Fruit fly (Drosophila melanogaster) whole organism, embryonic: ENCODE results near the gene Tsen2.

ENCODE experiments used
- Antp ChIP-seq: fragments of 200-800 bp; sonication (Bioruptor generic); optimal IDR thresholded peaks from 3 replicates; lab custom pipeline; 2016; ENCODE audit warnings: missing biosample characterization, missing genetic modification characterization
- Awh ChIP-seq: fragments of 200-800 bp; sonication (Bioruptor generic); IDR thresholded peaks from 2 replicates; pipeline ENCODE4, ENCODE4 v1.3.6; 2022; ENCODE audit warnings: missing biosample characterization, missing genetic modification characterization
- B-H2 ChIP-seq: fragments of 200-800 bp; sonication (Bioruptor generic); optimal IDR thresholded peaks from 2 replicates; lab custom pipeline; 2018; ENCODE audit warnings: missing biosample characterization, mild to moderate bottlenecking, missing genetic modification characterization
- CG10209 ChIP-seq: fragments of 200-800 bp; sonication (Bioruptor generic); optimal IDR thresholded peaks from 3 replicates; lab custom pipeline; 2017; ENCODE audit warnings: missing biosample characterization, mild to moderate bottlenecking, missing genetic modification characterization, missing genetic modification reagents
- CG10267 ChIP-seq: fragments of 200-800 bp; sonication (Bioruptor generic); optimal IDR thresholded peaks from 2 replicates; lab custom pipeline; 2018; ENCODE audit warnings: missing biosample characterization, mild to moderate bottlenecking, missing genetic modification characterization, moderate library complexity
- CG10321 ChIP-seq: fragments of 200-800 bp; sonication (Bioruptor generic); IDR thresholded peaks from 2 replicates; pipeline ENCODE4 v1.3.6; 2022; ENCODE audit warnings: missing biosample characterization, missing genetic modification characterization
- CG10654 ChIP-seq: fragments of 200-800 bp; sonication (Bioruptor generic); optimal IDR thresholded peaks from 2 replicates; lab custom pipeline; 2016; ENCODE audit warnings: missing biosample characterization, missing genetic modification characterization
- CG11247 ChIP-seq: fragments of 200-800 bp; sonication (Bioruptor generic); IDR thresholded peaks from 2 replicates; pipeline ENCODE4 v1.3.6; 2022; ENCODE audit warnings: missing biosample characterization, missing genetic modification characterization
- CG13296 ChIP-seq: fragments of 200-800 bp; sonication (Bioruptor generic); optimal IDR thresholded peaks from 3 replicates; lab custom pipeline; 2018; ENCODE audit warnings: missing biosample characterization, mild to moderate bottlenecking, missing genetic modification characterization
- CG14014 ChIP-seq: fragments of 200-800 bp; sonication (Bioruptor generic); IDR thresholded peaks from 2 replicates; pipeline ENCODE4 v1.3.6; 2022; ENCODE audit warnings: missing biosample characterization, missing genetic modification characterization
- CG1603 ChIP-seq: fragments of 200-800 bp; sonication (Bioruptor generic); optimal IDR thresholded peaks from 2 replicates; lab custom pipeline; 2019; ENCODE audit warnings: missing biosample characterization, mild to moderate bottlenecking, missing genetic modification characterization, moderate library complexity
- CG17385 ChIP-seq: fragments of 200-800 bp; sonication (Bioruptor generic); optimal IDR thresholded peaks from 3 replicates; lab custom pipeline; 2018; ENCODE audit warnings: missing biosample characterization, mild to moderate bottlenecking, missing genetic modification characterization
- CG18764 ChIP-seq: fragments of 200-800 bp; sonication (Bioruptor generic); optimal IDR thresholded peaks from 3 replicates; lab custom pipeline; 2016; ENCODE audit warnings: missing biosample characterization, missing genetic modification characterization
- CG2129 ChIP-seq: fragments of 200-800 bp; sonication (Bioruptor generic); IDR thresholded peaks from 2 replicates; pipeline ENCODE4 v1.3.6; 2022; ENCODE audit warnings: missing biosample characterization, missing genetic modification characterization; ENCODE audit not compliant: partially characterized antibody
- CG32772 ChIP-seq: fragments of 200-800 bp; sonication (Bioruptor generic); IDR thresholded peaks from 2 replicates; pipeline ENCODE4 v1.3.6; 2022; ENCODE audit warnings: missing biosample characterization, missing genetic modification characterization
- CG34376 ChIP-seq: fragments of 200-800 bp; sonication (Bioruptor generic); optimal IDR thresholded peaks from 2 replicates; lab custom pipeline; 2018; ENCODE audit warnings: missing biosample characterization, mild to moderate bottlenecking, missing genetic modification characterization
- CG3847 ChIP-seq: fragments of 200-800 bp; sonication (Bioruptor generic); IDR thresholded peaks from 2 replicates; pipeline ENCODE4 v1.3.6; 2022; ENCODE audit warnings: missing biosample characterization, missing genetic modification characterization
- CG4360 ChIP-seq: fragments of 200-800 bp; sonication (Bioruptor generic); IDR thresholded peaks from 2 replicates; pipeline ENCODE4 v1.3.6; 2022; ENCODE audit warnings: missing biosample characterization, missing genetic modification characterization
- CG4820 ChIP-seq: fragments of 200-800 bp; sonication (Bioruptor generic); optimal IDR thresholded peaks from 3 replicates; lab custom pipeline; 2016; ENCODE audit warnings: missing biosample characterization, missing genetic modification characterization
- CG5180 ChIP-seq: fragments of 200-800 bp; sonication (Bioruptor generic); optimal IDR thresholded peaks from 3 replicates; lab custom pipeline; 2017; ENCODE audit warnings: missing biosample characterization, missing genetic modification characterization, mild to moderate bottlenecking, moderate library complexity, missing genetic modification reagents
- CG6272 ChIP-seq: fragments of 200-800 bp; sonication (Bioruptor generic); IDR thresholded peaks from 2 replicates; pipeline ENCODE4 v1.3.6; 2022; ENCODE audit warnings: missing biosample characterization, missing genetic modification characterization
- CG6683 ChIP-seq: fragments of 200-800 bp; sonication (Bioruptor generic); optimal IDR thresholded peaks from 2 replicates; lab custom pipeline; 2017; ENCODE audit warnings: missing biosample characterization, mild to moderate bottlenecking, missing genetic modification characterization, missing genetic modification reagents
- CG6689 ChIP-seq: fragments of 200-800 bp; sonication (Bioruptor generic); IDR thresholded peaks from 2 replicates; pipeline ENCODE4 v1.3.6; 2022; ENCODE audit warnings: missing biosample characterization, missing genetic modification characterization
- CG6765 ChIP-seq: fragments of 200-800 bp; sonication (Bioruptor generic); optimal IDR thresholded peaks from 3 replicates; lab custom pipeline; 2017; ENCODE audit warnings: missing biosample characterization, mild to moderate bottlenecking, missing genetic modification characterization
- CG7786 ChIP-seq: fragments of 200-800 bp; sonication (Bioruptor generic); optimal IDR thresholded peaks from 2 replicates; lab custom pipeline; 2016; ENCODE audit warnings: missing biosample characterization, missing genetic modification characterization
- CG7963 ChIP-seq: fragments of 200-800 bp; sonication (Bioruptor generic); IDR thresholded peaks from 3 replicates; pipeline ENCODE4 v1.3.6; 2022; ENCODE audit warnings: missing biosample characterization, missing genetic modification characterization; ENCODE audit not compliant: partially characterized antibody
- CG9609 ChIP-seq: fragments of 200-800 bp; sonication (Bioruptor generic); optimal IDR thresholded peaks from 3 replicates; lab custom pipeline; 2016; ENCODE audit warnings: missing biosample characterization, missing genetic modification characterization
- D19A ChIP-seq: fragments of 200-800 bp; optimal IDR thresholded peaks from 3 replicates; lab custom pipeline; 2019; ENCODE audit warnings: missing biosample characterization, mild to moderate bottlenecking, missing genetic modification characterization, moderate library complexity
- E2f2 ChIP-seq: fragments of 200-800 bp; sonication (Bioruptor generic); IDR thresholded peaks from 2 replicates; pipeline ENCODE4 v1.3.6; 2022; ENCODE audit warnings: missing biosample characterization, missing genetic modification characterization
- HLH3B ChIP-seq: fragments of 200-800 bp; sonication (Bioruptor generic); IDR thresholded peaks from 2 replicates; pipeline ENCODE4 v1.3.6; 2022; ENCODE audit warnings: missing biosample characterization, missing genetic modification characterization
- NFAT ChIP-seq: fragments of 200-800 bp; sonication (Bioruptor generic); IDR thresholded peaks from 2 replicates; pipeline ENCODE4 v1.3.6; 2022; ENCODE audit warnings: missing biosample characterization, missing genetic modification characterization
- Nf-YB ChIP-seq: fragments of 200-800 bp; sonication (Bioruptor generic); optimal IDR thresholded peaks from 3 replicates; lab custom pipeline; 2019; ENCODE audit warnings: missing biosample characterization, mild to moderate bottlenecking, missing genetic modification characterization, moderate library complexity
- Ravus ChIP-seq: fragments of 200-800 bp; sonication (Bioruptor generic); IDR thresholded peaks from 2 replicates; pipeline ENCODE4 v1.3.6; 2022; ENCODE audit warnings: missing biosample characterization, missing genetic modification characterization
- TFAM ChIP-seq: fragments of 200-800 bp; sonication (Bioruptor generic); optimal IDR thresholded peaks from 2 replicates; lab custom pipeline; 2017; ENCODE audit warnings: missing biosample characterization, missing genetic modification characterization, inconsistent platforms
- crc ChIP-seq: fragments of 200-800 bp; sonication (Bioruptor generic); optimal IDR thresholded peaks from 2 replicates; lab custom pipeline; 2016; ENCODE audit warnings: missing biosample characterization, missing genetic modification characterization
- cwo ChIP-seq: fragments of 200-800 bp; sonication (Bioruptor generic); optimal IDR thresholded peaks from 3 replicates; lab custom pipeline; 2017; ENCODE audit warnings: missing biosample characterization, missing genetic modification characterization, mild to moderate bottlenecking, moderate library complexity, missing genetic modification reagents
- eyg ChIP-seq: fragments of 200-800 bp; sonication (Bioruptor generic); optimal IDR thresholded peaks from 3 replicates; lab custom pipeline; 2016; ENCODE audit warnings: missing biosample characterization, missing genetic modification characterization
- fd64A ChIP-seq: fragments of 200-800 bp; sonication (Bioruptor generic); optimal IDR thresholded peaks from 3 replicates; lab custom pipeline; 2018; ENCODE audit warnings: missing biosample characterization, mild to moderate bottlenecking, missing genetic modification characterization
- ham ChIP-seq: fragments of 200-800 bp; sonication (Bioruptor generic); IDR thresholded peaks from 2 replicates; pipeline ENCODE4 v1.3.6; 2022; ENCODE audit warnings: missing biosample characterization, missing genetic modification characterization
- insv ChIP-seq, 2 experiments: fragments of 200-800 bp; sonication (Bioruptor generic); optimal IDR thresholded peaks; 3 replicates each; lab custom pipeline; 2016 to 2018; ENCODE audit warnings: missing biosample characterization in 2 of 2, missing genetic modification characterization in 2 of 2
- inv ChIP-seq: fragments of 200-800 bp; sonication (Bioruptor generic); IDR thresholded peaks from 2 replicates; pipeline ENCODE4 v1.3.6; 2022; ENCODE audit warnings: missing biosample characterization, missing genetic modification characterization; ENCODE audit not compliant: partially characterized antibody
- lmd ChIP-seq: fragments of 200-800 bp; sonication (Bioruptor generic); IDR thresholded peaks from 2 replicates; pipeline ENCODE4 v1.3.6; 2022; ENCODE audit warnings: missing biosample characterization, missing genetic modification characterization
- pfk ChIP-seq: fragments of 200-800 bp; sonication (Bioruptor generic); optimal IDR thresholded peaks from 2 replicates; lab custom pipeline; 2018; ENCODE audit warnings: missing biosample characterization, mild to moderate bottlenecking, missing genetic modification characterization, moderate library complexity
- phol ChIP-seq: fragments of 200-800 bp; sonication (Bioruptor generic); optimal IDR thresholded peaks from 3 replicates; lab custom pipeline; 2018; ENCODE audit warnings: missing biosample characterization, mild to moderate bottlenecking, missing genetic modification characterization, moderate library complexity
- slbo ChIP-seq: fragments of 200-800 bp; sonication (Bioruptor generic); IDR thresholded peaks from 2 replicates; pipeline ENCODE4 v1.3.6; 2022; ENCODE audit warnings: missing biosample characterization, missing genetic modification characterization
- sqz ChIP-seq: fragments of 200-800 bp; sonication (Bioruptor generic); optimal IDR thresholded peaks from 3 replicates; lab custom pipeline; 2018; ENCODE audit warnings: missing biosample characterization, mild to moderate bottlenecking, missing genetic modification characterization
- stwl ChIP-seq: fragments of 200-800 bp; sonication (Bioruptor generic); optimal IDR thresholded peaks from 3 replicates; lab custom pipeline; 2018; ENCODE audit warnings: missing biosample characterization, mild to moderate bottlenecking, missing genetic modification characterization, moderate library complexity
- tio ChIP-seq: fragments of 200-800 bp; sonication (Bioruptor generic); optimal IDR thresholded peaks from 2 replicates; lab custom pipeline; 2017; ENCODE audit warnings: missing biosample characterization, missing genetic modification characterization, inconsistent platforms
- wor ChIP-seq: fragments of 200-800 bp; sonication (Bioruptor generic); IDR thresholded peaks from 2 replicates; pipeline ENCODE4 v1.3.6; 2022; ENCODE audit warnings: missing biosample characterization, missing genetic modification characterization

The Tsen2 gene

dm6 chr2L:16679817-16680683 is 49.5 kb upstream of the Tsen2 start, which contains the start of the genes grp and squ (continued):
- TF ChIP-seq ham (GFP tag; lab: Robert Waterston, UW) = no peak
- TF ChIP-seq CG7786 = no peak
- no peak for TF ChIP-seq CG18764 (GFP tag; lab: Kevin White, UChicago)
- TF ChIP-seq lmd (GFP tag; lab: Robert Waterston, UW) = no peak
- no peak for TF ChIP-seq CG13296 (GFP tag; lab: Kevin White, UChicago)
- TF ChIP-seq CG14014 (GFP tag; lab: Robert Waterston, UW) = no peak
- TF ChIP-seq eyg (GFP tag; lab: Kevin White, UChicago) = no peak
- no peak for TF ChIP-seq Awh
- no peak for TF ChIP-seq CG3847 (GFP tag; lab: Robert Waterston, UW)
- TF ChIP-seq TFAM (GFP tag; lab: Kevin White, UChicago) = no peak
- TF ChIP-seq CG34376 (GFP tag; lab: Kevin White, UChicago) = peak; percentile 38
- no peak for TF ChIP-seq HLH3B (GFP tag; lab: Robert Waterston, UW)
- TF ChIP-seq CG4360 (GFP tag; lab: Robert Waterston, UW) = no peak
- TF ChIP-seq fd64A (GFP tag; lab: Kevin White, UChicago) = no peak
- TF ChIP-seq CG7963 = peak; percentile 98
- peak; percentile 41 for TF ChIP-seq CG10267 (tag; lab: Kevin White, UChicago)
- TF ChIP-seq stwl (tag; lab: Kevin White, UChicago) = peak; percentile 76
- no peak for TF ChIP-seq CG32772
- no peak for TF ChIP-seq sqz (GFP tag; lab: Kevin White, UChicago)
- TF ChIP-seq CG10321 (GFP tag; lab: Robert Waterston, UW) = no peak
- TF ChIP-seq CG6689 (GFP tag; lab: Robert Waterston, UW) = no peak
- TF ChIP-seq CG6765 (GFP tag; lab: Kevin White, UChicago) = no peak
- no peak for TF ChIP-seq cwo
- no peak for TF ChIP-seq B-H2
- no peak for TF ChIP-seq Ravus (GFP tag; lab: Robert Waterston, UW)
- TF ChIP-seq CG10209 (GFP tag; lab: Kevin White, UChicago) = no peak
- no peak for TF ChIP-seq CG17385 (GFP tag; lab: Kevin White, UChicago)
- no peak for TF ChIP-seq CG5180 (GFP tag; lab: Kevin White, UChicago)
- peak; percentile 61 for TF ChIP-seq CG2129
- TF ChIP-seq CG4820 (GFP tag; lab: Kevin White, UChicago) = no peak
- TF ChIP-seq inv (GFP tag; lab: Robert Waterston, UW) = peak; percentile 93
- no peak for TF ChIP-seq Antp
- no peak for TF ChIP-seq insv (GFP tag; optimal IDR thresholded peaks at IDR 0.05; lab: Kevin White, UChicago)
- peak; percentile 63 for TF ChIP-seq D19A (tag; lab: Kevin White, UChicago)
- no peak for TF ChIP-seq crc (GFP tag; lab: Kevin White, UChicago)
- peak; percentile 60 for TF ChIP-seq E2f2 (GFP tag; lab: Robert Waterston, UW)
- TF ChIP-seq CG11247 (GFP tag; lab: Robert Waterston, UW) = no peak
- peak; percentile 5 for TF ChIP-seq CG10654 (GFP tag; lab: Kevin White, UChicago)
- TF ChIP-seq slbo (GFP tag; lab: Robert Waterston, UW) = no peak
- TF ChIP-seq NFAT = no peak; the same call in 1 of the 2 replicates
- no peak for TF ChIP-seq tio
- no peak for TF ChIP-seq wor
- peak; percentile 31 for TF ChIP-seq phol (tag; lab: Kevin White, UChicago)
- TF ChIP-seq CG6272 = peak; percentile 26; the same call in 1 of the 2 replicates
- peak; percentile 65 for TF ChIP-seq CG1603 (tag; lab: Kevin White, UChicago)
- TF ChIP-seq pfk (GFP tag; lab: Kevin White, UChicago) = peak; percentile 9
- TF ChIP-seq CG6683 = no peak
- TF ChIP-seq Nf-YB (GFP tag; lab: Kevin White, UChicago) = no peak
- no peak for TF ChIP-seq CG9609 (GFP tag; lab: Kevin White, UChicago)
